Worm (Caenorhabditis elegans) whole organism, L4/young adult: ENCODE data around the gene npr-5.

Experiments
- W03F9.2 ChIP-seq: fragments of 150-350 bp; optimal IDR thresholded peaks from 2 replicates; lab custom pipeline; 2014; ENCODE audit warnings: missing biosample characterization, missing genetic modification characterization
- dao-5 ChIP-seq: sonication (generic microtip); optimal IDR thresholded peaks from 2 replicates; lab custom pipeline; 2016; ENCODE audit warnings: missing genotype, missing genetic modification characterization, moderate library complexity, missing compliant biosample characterization
- him-1 ChIP-seq: sonication (generic microtip); optimal IDR thresholded peaks from 2 replicates; lab custom pipeline; 2016; ENCODE audit warnings: missing genotype, missing genetic modification reagents, missing genetic modification characterization, missing compliant biosample characterization

- TF ChIP-seq him-1 (no peak), dao-5 (tag; lab: Kevin White, UChicago) (no peak), W03F9.2 (tag; lab: Kevin White, UChicago) (no peak)
These were observed 41.2 kb downstream of the npr-5 start, which contains the start of gene txt-2 for ce11 chrV:240287-240686.
